Worm (Caenorhabditis elegans) whole organism, early embryonic: ENCODE results near the gene spp-30.

ENCODE experiments used
- B0310.2 ChIP-seq: sonication (generic microtip); optimal IDR thresholded peaks from 2 replicates; lab custom pipeline; 2016; ENCODE audit warnings: mild to moderate bottlenecking, missing genetic modification characterization, missing compliant biosample characterization
- F13C5.2 ChIP-seq: sonication (generic microtip); optimal IDR thresholded peaks from 2 replicates; lab custom pipeline; 2017; ENCODE audit warnings: mild to moderate bottlenecking, missing genetic modification characterization, inconsistent platforms, missing compliant biosample characterization
- aly-1 ChIP-seq: sonication (generic microtip); optimal IDR thresholded peaks from 2 replicates; lab custom pipeline; 2016; ENCODE audit warnings: missing genetic modification characterization, missing compliant biosample characterization
- ama-1 ChIP-seq: fragments of 150-350 bp; optimal IDR thresholded peaks from 2 replicates; lab custom pipeline; 2014
- ceh-13 ChIP-seq: fragments of 200-800 bp; sonication (Bioruptor generic); optimal IDR thresholded peaks from 2 replicates; lab custom pipeline; 2018; ENCODE audit warnings: mild to moderate bottlenecking, missing genetic modification characterization, missing compliant biosample characterization
- ceh-36 ChIP-seq: sonication (generic microtip); optimal IDR thresholded peaks from 2 replicates; lab custom pipeline; 2016; ENCODE audit warnings: missing genetic modification characterization, inconsistent platforms, missing compliant biosample characterization
- ets-7 ChIP-seq: sonication (generic microtip); optimal IDR thresholded peaks from 2 replicates; lab custom pipeline; 2016; ENCODE audit warnings: missing genotype, missing genetic modification characterization, missing compliant biosample characterization
- flt-1 ChIP-seq: fragments of 200-800 bp; sonication (Bioruptor generic); IDR thresholded peaks from 2 replicates; pipeline ENCODE4 v1.3.6; 2022; ENCODE audit warnings: missing genetic modification characterization, missing compliant biosample characterization
- hmbx-1 ChIP-seq: sonication (generic microtip); optimal IDR thresholded peaks from 2 replicates; lab custom pipeline; 2016; ENCODE audit warnings: mild to moderate bottlenecking, missing genetic modification characterization, missing compliant biosample characterization
- hmg-4 ChIP-seq: fragments of 200-800 bp; sonication (Bioruptor generic); optimal IDR thresholded peaks from 2 replicates; lab custom pipeline; 2018; ENCODE audit warnings: mild to moderate bottlenecking, missing genetic modification characterization, missing compliant biosample characterization
- hnd-1 ChIP-seq: sonication (generic microtip); optimal IDR thresholded peaks from 2 replicates; lab custom pipeline; 2016; ENCODE audit warnings: missing genetic modification characterization, missing compliant biosample characterization
- pes-1 ChIP-seq: fragments of 200-800 bp; sonication (Bioruptor generic); IDR thresholded peaks from 2 replicates; pipeline ENCODE4 v1.3.6; 2022; ENCODE audit warnings: missing genetic modification reagents, missing genetic modification characterization, missing compliant biosample characterization
- scrt-1 ChIP-seq: fragments of 200-800 bp; sonication (Bioruptor generic); IDR thresholded peaks from 2 replicates; pipeline ENCODE4 v1.3.6; 2022; ENCODE audit warnings: missing genetic modification characterization, missing compliant biosample characterization
- sea-1 ChIP-seq: fragments of 200-800 bp; sonication (Bioruptor generic); conservative IDR thresholded peaks from 2 replicates; pipeline ENCODE4 v1.3.6; 2022; ENCODE audit warnings: missing genetic modification characterization, missing compliant biosample characterization
- tbx-11 ChIP-seq: fragments of 200-800 bp; sonication (Bioruptor generic); IDR thresholded peaks from 2 replicates; pipeline ENCODE4 v1.3.6; 2022; ENCODE audit warnings: missing genetic modification characterization, missing compliant biosample characterization
- tbx-37 ChIP-seq: fragments of 200-800 bp; sonication (Bioruptor generic); conservative IDR thresholded peaks from 2 replicates; pipeline ENCODE4 v1.3.6; 2022; ENCODE audit warnings: missing genetic modification reagents, missing genetic modification characterization, missing compliant biosample characterization
- tra-4 ChIP-seq: sonication (generic microtip); optimal IDR thresholded peaks from 2 replicates; lab custom pipeline; 2017; ENCODE audit warnings: missing genetic modification characterization, missing compliant biosample characterization

The spp-30 gene

DNA sequence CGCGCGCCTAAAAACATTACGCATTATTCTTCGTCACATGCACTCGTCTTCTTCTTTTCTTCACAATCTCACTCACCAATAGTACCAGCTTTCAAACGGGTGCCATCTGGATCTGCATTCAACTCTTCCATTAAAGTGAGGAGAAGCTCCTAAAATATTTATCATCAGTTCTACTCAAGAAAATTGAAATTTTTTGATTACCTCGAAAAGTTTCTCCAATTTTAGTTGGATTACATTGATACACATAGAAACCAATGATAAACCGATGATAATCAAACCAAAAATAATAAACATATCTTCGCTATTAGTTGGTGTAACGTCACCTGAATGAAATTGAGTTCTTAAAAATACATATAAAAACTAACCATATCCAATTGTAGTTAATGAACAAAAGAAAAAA is 3.9 kb downstream of the spp-30 start:
- TF ChIP-seq F13C5.2 (no peak), tbx-11 (GFP tag; lab: Robert Waterston, UW) (no peak), hmbx-1 (tag; lab: Kevin White, UChicago) (no peak), pes-1 (GFP tag; lab: Robert Waterston, UW) (no peak), tra-4 (tag; lab: Kevin White, UChicago) (no peak), B0310.2 (tag; lab: Kevin White, UChicago) (no peak), tbx-37 (GFP tag; lab: Robert Waterston, UW) (no peak), flt-1 (GFP tag; lab: Robert Waterston, UW) (no peak), aly-1 (tag; lab: Kevin White, UChicago) (no peak), ceh-13 (GFP tag; lab: Kevin White, UChicago) (no peak), scrt-1 (GFP tag; lab: Robert Waterston, UW) (no peak), hnd-1 (no peak), hmg-4 (no peak), ets-7 (tag; lab: Kevin White, UChicago) (no peak), ceh-36 (tag; lab: Kevin White, UChicago) (no peak)

DNA sequence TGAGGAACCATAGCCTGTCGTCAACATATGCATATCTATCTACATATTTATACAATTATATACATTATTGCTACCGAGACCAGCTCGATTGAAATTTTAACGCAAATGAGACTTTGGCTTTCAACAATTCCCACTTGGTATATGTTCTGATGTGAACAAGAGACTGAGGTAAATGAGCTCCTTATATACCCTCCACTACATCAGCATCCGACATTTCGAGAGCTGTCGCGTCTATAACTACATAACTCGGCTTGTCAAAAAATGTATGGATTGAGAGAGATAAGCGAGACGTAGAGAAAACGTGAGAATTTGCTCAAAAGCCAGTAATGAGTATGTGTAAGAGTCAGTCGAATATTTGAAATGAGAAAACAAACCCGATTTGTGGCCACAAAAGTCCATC is 5.0 kb downstream of the spp-30 start:
- TF ChIP-seq sea-1 (GFP tag; lab: Robert Waterston, UW) (no peak), tbx-37 (GFP tag; lab: Robert Waterston, UW) (no peak), ets-7 (tag; lab: Kevin White, UChicago) (no peak), pes-1 (GFP tag; lab: Robert Waterston, UW) (no peak), hmbx-1 (tag; lab: Kevin White, UChicago) (no peak), tra-4 (tag; lab: Kevin White, UChicago) (no peak), hmg-4 (no peak), ceh-36 (tag; lab: Kevin White, UChicago) (no peak), ama-1 (lab: Kevin White, UChicago) (no peak), scrt-1 (GFP tag; lab: Robert Waterston, UW) (no peak), tbx-11 (GFP tag; lab: Robert Waterston, UW) (no peak), F13C5.2 (no peak), ceh-13 (GFP tag; lab: Kevin White, UChicago) (no peak), hnd-1 (no peak), flt-1 (GFP tag; lab: Robert Waterston, UW) (no peak), B0310.2 (tag; lab: Kevin White, UChicago) (no peak), aly-1 (tag; lab: Kevin White, UChicago) (no peak)

DNA sequence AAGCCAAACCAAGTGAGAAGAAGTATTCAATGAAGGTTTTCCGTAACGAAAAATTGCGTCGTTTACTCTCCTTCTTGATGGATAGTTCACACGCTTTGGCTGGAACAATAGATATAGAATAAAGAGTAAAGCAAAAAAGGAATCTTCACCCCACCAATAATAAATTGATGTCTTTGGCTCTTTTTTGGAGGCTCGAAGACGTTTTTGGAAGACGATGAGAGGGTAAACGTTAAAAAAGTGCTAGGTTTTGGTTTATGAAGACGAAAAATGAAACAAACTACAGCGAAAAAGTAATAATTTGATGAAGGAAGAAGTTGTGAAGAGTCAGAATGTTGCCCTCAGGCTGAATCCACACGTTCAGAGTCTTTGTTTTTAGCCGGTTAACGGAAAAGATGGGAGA is 6.5 kb downstream of the spp-30 start, which contains the start of gene sto-3:
sto-3 (minus strand) TSS at position 101 of the 400 bp plus-strand sequence.
- no peak for TF ChIP-seq pes-1 (GFP tag; lab: Robert Waterston, UW)
- TF ChIP-seq sea-1 (GFP tag; lab: Robert Waterston, UW): no peak
- no peak for TF ChIP-seq aly-1 (tag; lab: Kevin White, UChicago)

DNA sequence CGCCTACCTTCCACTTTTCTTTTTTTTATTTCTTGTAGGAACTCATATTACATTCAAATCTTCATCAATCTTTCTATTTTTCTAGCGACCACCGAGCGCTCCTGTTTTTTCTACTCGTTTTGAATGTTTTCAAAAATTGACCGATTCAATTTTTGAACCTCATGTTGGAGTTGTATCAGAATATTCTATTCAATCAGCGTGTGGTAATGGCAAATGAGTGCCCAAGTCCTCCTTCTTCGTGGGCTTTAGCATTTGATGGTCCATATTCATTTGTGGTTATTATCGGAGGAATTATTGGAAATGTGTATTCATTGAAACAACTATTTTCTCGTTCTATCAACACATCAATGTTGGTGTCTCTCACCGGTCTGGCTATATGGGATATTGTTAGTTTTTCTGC is 11.1 kb downstream of the spp-30 start, which contains the start of gene F52D10.4:
F52D10.4 (plus strand) TSS at position 84 of the 400 bp plus-strand sequence.
- TF ChIP-seq tra-4 (tag; lab: Kevin White, UChicago) (no peak), ceh-36 (tag; lab: Kevin White, UChicago) (no peak), aly-1 (tag; lab: Kevin White, UChicago) (no peak), hmg-4 (no peak), F13C5.2 (no peak), tbx-11 (GFP tag; lab: Robert Waterston, UW) (no peak), tbx-37 (GFP tag; lab: Robert Waterston, UW) (no peak), sea-1 (GFP tag; lab: Robert Waterston, UW) (no peak), B0310.2 (tag; lab: Kevin White, UChicago) (no peak), ceh-13 (GFP tag; lab: Kevin White, UChicago) (no peak), pes-1 (GFP tag; lab: Robert Waterston, UW) (no peak), hnd-1 (no peak), ets-7 (tag; lab: Kevin White, UChicago) (no peak), hmbx-1 (tag; lab: Kevin White, UChicago) (no peak), scrt-1 (GFP tag; lab: Robert Waterston, UW) (no peak), ama-1 (lab: Kevin White, UChicago) (no peak)

DNA sequence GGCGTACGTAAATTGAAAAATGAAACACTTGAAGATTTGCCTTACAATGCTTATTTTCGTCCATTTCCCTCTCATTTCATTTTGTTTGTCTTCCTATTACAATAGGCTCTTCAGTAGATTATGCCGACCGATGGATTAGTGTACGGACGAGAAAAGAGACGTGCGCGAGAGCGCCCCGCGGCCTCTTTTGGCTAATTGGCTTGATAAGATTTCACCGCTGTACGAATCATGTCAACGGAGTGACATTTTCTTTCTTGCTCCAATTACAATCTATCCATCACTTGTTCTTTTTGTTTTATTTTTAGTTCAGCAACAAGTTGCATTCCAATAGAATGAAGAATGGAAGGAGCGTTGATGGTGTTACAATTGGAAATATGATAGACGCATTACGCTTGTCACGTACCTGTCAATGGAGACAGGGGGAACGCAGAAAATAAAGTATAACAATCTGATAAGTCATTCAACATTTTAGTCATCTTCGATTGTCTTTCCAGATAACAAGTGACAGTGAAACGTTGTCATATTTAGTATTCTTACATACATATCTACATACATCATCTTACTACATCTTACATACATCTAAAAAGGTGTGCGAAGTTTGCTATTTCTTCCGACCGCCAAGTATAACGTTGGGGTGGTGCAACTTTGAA is 20.2 kb downstream of the spp-30 start:
- no peak for TF ChIP-seq sea-1 (GFP tag; lab: Robert Waterston, UW)
- TF ChIP-seq hmg-4: no peak
- no peak for TF ChIP-seq ets-7 (tag; lab: Kevin White, UChicago)
- no peak for TF ChIP-seq ceh-13 (GFP tag; lab: Kevin White, UChicago)
- no peak for TF ChIP-seq hmbx-1 (tag; lab: Kevin White, UChicago)
- no peak for TF ChIP-seq tra-4 (tag; lab: Kevin White, UChicago)
- no peak for TF ChIP-seq F13C5.2
- TF ChIP-seq tbx-11 (GFP tag; lab: Robert Waterston, UW): no peak
- no peak for TF ChIP-seq tbx-37 (GFP tag; lab: Robert Waterston, UW)

DNA sequence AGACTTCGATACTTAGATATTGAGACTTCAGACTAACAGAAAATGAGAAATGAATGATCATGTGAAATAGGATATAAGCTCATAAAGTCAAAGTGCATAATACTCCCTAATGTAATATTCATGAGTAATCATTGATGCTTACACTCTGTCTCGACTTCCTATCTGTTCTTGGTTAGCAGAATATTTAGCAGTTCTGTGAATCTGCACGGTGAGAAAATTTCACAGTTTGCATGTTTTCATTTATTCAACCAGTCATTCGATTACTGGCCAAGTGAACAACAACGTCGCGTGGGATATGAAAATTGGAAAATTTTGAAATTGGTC is 21.0 kb downstream of the spp-30 start:
- TF ChIP-seq hnd-1: no peak
- no peak for TF ChIP-seq tra-4 (tag; lab: Kevin White, UChicago)
- TF ChIP-seq scrt-1 (GFP tag; lab: Robert Waterston, UW): no peak
- no peak for TF ChIP-seq tbx-11 (GFP tag; lab: Robert Waterston, UW)
- no peak for TF ChIP-seq ets-7 (tag; lab: Kevin White, UChicago)
- TF ChIP-seq ama-1 (lab: Kevin White, UChicago): no peak
- TF ChIP-seq aly-1 (tag; lab: Kevin White, UChicago): no peak
- no peak for TF ChIP-seq ceh-13 (GFP tag; lab: Kevin White, UChicago)

DNA sequence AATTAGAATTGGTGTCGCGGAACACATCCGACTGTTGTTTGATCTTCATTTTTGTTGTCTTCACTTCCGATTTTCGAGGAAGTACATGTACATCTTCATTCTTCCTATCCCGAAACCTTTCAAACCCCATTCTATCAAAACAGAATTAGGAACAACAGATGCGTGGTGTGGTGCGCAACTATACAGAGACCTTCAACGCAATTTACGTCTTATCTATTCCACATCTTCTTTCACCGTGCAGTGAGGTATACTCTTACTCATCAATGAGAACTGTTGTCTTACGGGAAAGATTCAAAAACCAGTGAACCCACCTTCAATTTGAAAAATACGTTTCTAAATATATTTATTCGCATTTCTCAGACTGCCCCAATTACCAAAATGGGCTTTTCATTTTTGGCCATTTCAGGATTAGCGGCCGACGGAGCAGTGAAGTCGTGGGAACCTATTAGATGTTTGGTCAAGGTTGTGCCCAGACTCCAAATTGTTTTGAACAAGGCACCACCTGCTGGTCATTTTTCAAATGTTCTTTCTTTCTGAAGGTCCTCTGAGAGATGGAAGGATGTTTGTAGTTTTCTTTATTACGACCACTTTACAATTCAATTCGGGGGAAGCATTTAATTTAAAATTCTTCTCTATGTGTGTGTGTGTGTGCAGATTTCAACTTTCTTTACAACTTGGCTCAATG is 21.5 kb downstream of the spp-30 start:
- TF ChIP-seq pes-1 (GFP tag; lab: Robert Waterston, UW): no peak
- TF ChIP-seq hnd-1: no peak
- TF ChIP-seq sea-1 (GFP tag; lab: Robert Waterston, UW): no peak
